Fruit fly (Drosophila melanogaster) Kc167 (cell line): Measurements from ENCODE around the gene Hsp70Bbb.
"Not testable (repeated sequence)": the region's sequence is repeated elsewhere in the genome, so short reads cannot be mapped to it uniquely, and the experiment has no call there.

Experiments
- Myc ChIP-seq: fragments of >200 bp; optimal IDR thresholded peaks from 2 replicates; lab custom pipeline; 2017; ENCODE audit warnings: missing external identifiers
- Sin3A ChIP-seq: fragments of >200 bp; optimal IDR thresholded peaks from 2 replicates; lab custom pipeline; 2018; ENCODE audit warnings: missing external identifiers
- h ChIP-seq: fragments of >200 bp; optimal IDR thresholded peaks from 3 replicates; lab custom pipeline; 2018; ENCODE audit warnings: missing external identifiers
- insv ChIP-seq: fragments of >200 bp; optimal IDR thresholded peaks from 3 replicates; lab custom pipeline; 2018; ENCODE audit warnings: missing external identifiers
- psq ChIP-seq: fragments of >200 bp; optimal IDR thresholded peaks from 2 replicates; lab custom pipeline; 2017; ENCODE audit warnings: missing external identifiers
- ttk ChIP-seq: sonication (Bioruptor generic); optimal IDR thresholded peaks from 2 replicates; lab custom pipeline; 2017; ENCODE audit warnings: missing external identifiers

Hsp70Bbb gene

DNA sequence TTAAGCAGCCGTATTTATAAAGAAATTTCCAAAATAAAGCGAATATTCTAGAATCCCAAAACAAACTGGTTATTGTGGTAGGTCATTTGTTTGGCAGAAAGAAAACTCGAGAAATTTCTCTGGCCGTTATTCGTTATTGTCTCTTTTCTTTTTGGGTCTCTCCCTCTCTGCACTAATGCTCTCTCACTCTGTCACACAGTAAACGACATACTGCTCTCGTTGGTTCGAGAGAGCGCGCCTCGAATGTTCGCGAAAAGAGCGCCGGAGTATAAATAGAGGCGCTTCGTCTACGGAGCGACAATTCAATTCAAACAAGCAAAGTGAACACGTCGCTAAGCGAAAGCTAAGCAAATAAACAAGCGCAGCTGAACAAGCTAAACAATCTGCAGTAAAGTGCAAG lies at the start of gene Hsp70Bbb:
Hsp70Bbb (plus strand) TSS at position 301 of the 400 bp plus-strand sequence.
- not testable (repeated sequence) for TF ChIP-seq Sin3A, h, Myc (lab: Kevin White, UChicago)

DNA sequence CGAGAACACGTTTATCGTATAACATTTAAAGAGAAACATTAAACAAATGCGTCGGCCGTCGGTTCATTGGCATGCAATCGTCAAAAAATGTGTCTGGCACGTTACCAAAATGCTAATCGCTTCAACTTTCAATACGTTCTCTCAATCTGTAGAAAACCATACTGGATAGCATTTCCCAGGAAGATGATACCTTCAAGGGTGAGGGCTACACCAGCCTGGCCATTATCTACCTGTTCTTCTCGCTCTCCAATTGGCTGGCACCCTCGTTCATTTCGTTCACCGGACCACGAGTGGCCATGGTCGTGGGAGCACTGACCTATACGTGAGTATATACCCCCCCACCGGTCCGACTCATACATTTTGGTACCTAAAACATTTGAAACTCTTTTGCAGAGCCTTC lies 47.8 kb upstream of the Hsp70Bbb start:
- no peak for TF ChIP-seq Myc (lab: Kevin White, UChicago)
- TF ChIP-seq h (lab: Kevin White, UChicago), result no peak
- TF ChIP-seq psq (lab: Kevin White, UChicago), result no peak
- no peak for TF ChIP-seq insv (lab: Kevin White, UChicago)
- no peak for TF ChIP-seq Sin3A (lab: Kevin White, UChicago)
- TF ChIP-seq ttk (lab: Kevin White, UChicago), result no peak

DNA sequence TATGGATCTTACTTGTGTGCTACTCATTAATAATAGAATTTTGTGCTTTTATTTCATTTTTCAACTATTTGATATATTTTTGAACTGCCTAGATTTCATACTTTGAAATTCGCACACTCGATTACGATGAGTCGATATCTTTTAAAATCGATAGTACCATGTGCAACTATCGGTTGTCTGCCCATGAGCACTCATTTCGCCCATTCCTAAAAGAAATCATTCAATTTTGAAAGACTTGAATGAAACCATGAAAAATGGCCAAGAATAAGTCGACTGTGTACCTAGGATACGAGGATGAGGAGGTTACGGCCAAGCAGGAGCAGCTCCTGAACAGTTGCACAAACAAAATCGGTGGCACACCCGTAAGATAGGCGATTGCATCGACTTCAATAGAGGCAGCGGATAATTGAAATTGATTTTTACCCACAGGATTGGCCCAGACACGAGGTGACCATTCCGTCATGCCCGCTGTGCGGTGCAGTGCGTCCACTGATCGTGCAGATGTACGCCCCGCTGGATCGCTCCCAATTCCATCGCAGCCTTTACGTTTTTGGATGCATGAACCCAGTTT lies 45.9 kb upstream of the Hsp70Bbb start, which contains the start of gene trus:
trus (plus strand) TSS at position 204 of the 571 bp plus-strand sequence.
- TF ChIP-seq insv (lab: Kevin White, UChicago) (no peak), Myc (lab: Kevin White, UChicago) (no peak), h (lab: Kevin White, UChicago) (no peak), ttk (lab: Kevin White, UChicago) (no peak), psq (lab: Kevin White, UChicago) (no peak), Sin3A (lab: Kevin White, UChicago) (no peak)

dm6 chr3R:12459879-12460522 lies 42.3 kb upstream of the Hsp70Bbb start, which contains the start of the genes CG5961 and Polr3C:
Gene CG5961 (minus strand): TSS chr3R:12460294.
Gene Polr3C (plus strand): TSS chr3R:12460414.
- peak; percentile 69 for TF ChIP-seq psq (lab: Kevin White, UChicago)
- no peak for TF ChIP-seq Myc (lab: Kevin White, UChicago)

DNA sequence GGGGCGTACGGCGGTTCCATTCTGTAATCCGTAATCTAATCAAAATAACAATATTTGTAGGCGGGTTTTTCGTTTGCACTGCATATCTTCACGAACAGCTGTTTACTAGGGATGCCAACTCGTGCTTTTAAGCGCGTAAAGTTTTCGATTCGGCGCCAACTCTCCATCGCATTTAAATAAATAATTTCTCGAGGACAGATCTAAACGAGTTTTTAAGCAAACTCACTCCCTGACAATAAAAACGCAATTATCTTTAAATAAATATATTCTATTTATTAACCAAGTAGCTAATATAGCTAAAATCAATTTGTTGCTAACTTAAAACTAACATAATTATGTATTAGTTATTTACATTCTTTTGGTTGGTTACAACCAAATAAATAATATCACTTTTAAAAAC lies 37.1 kb upstream of the Hsp70Bbb start, which contains the start of gene CG5608:
CG5608 (minus strand) TSS at position 101 of the 400 bp plus-strand sequence.
- TF ChIP-seq Myc, Sin3A, ttk (lab: Kevin White, UChicago): not testable (repeated sequence)

DNA sequence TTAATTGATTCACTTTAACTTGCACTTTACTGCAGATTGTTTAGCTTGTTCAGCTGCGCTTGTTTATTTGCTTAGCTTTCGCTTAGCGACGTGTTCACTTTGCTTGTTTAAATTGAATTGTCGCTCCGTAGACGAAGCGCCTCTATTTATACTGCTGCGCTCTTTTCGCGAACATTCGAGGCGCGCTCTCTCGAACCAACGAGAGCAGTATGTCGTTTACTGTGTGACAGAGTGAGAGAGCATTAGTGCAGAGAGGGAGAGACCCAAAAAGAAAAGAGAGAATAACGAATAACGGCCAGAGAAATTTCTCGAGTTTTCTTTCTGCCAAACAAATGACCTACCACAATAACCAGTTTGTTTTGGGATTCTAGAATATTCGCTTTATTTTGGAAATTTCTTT lies 34.6 kb upstream of the Hsp70Bbb start, which contains the start of gene Hsp70Ba:
Hsp70Ba (minus strand) TSS at position 102 of the 400 bp plus-strand sequence.
- not testable (repeated sequence) for TF ChIP-seq insv, Sin3A, ttk (lab: Kevin White, UChicago)

dm6 chr3R:12505493-12505892 lies 3.2 kb downstream of the Hsp70Bbb start, which contains the start of gene Hsp70Bb:
Gene Hsp70Bb (plus strand): TSS chr3R:12505793.
- TF ChIP-seq psq, Sin3A, insv (lab: Kevin White, UChicago): not testable (repeated sequence)

DNA sequence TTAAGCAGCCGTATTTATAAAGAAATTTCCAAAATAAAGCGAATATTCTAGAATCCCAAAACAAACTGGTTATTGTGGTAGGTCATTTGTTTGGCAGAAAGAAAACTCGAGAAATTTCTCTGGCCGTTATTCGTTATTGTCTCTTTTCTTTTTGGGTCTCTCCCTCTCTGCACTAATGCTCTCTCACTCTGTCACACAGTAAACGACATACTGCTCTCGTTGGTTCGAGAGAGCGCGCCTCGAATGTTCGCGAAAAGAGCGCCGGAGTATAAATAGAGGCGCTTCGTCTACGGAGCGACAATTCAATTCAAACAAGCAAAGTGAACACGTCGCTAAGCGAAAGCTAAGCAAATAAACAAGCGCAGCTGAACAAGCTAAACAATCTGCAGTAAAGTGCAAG lies 6.5 kb downstream of the Hsp70Bbb start, which contains the start of gene Hsp70Bc:
Hsp70Bc (plus strand) TSS at position 301 of the 400 bp plus-strand sequence.
- TF ChIP-seq insv, ttk, Sin3A (lab: Kevin White, UChicago): not testable (repeated sequence)

DNA sequence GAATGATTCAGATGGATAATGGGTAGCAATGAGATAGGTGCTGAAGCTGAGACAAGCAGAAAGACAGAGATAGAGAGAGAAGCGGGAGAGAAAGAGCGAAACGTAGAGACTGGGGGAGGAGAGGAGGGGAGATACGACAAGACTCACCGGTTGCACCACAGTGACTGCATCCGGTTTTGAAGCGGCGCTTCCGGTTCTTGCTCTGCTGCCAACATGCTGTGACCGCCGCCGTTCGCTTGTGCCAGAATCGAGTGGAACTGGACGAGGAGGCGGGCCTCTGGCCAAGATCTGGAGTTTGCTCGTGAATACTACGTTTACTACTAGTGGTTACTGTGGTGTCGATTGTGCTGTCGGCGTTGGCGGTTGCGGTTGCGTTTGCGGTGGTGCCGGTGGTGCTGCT lies 12.7 kb downstream of the Hsp70Bbb start:
- TF ChIP-seq Sin3A (lab: Kevin White, UChicago), result no peak
- no peak for TF ChIP-seq psq (lab: Kevin White, UChicago)
- no peak for TF ChIP-seq insv (lab: Kevin White, UChicago)
- TF ChIP-seq ttk (lab: Kevin White, UChicago), result no peak
- TF ChIP-seq Myc (lab: Kevin White, UChicago), result no peak
- TF ChIP-seq h (lab: Kevin White, UChicago), result no peak

DNA sequence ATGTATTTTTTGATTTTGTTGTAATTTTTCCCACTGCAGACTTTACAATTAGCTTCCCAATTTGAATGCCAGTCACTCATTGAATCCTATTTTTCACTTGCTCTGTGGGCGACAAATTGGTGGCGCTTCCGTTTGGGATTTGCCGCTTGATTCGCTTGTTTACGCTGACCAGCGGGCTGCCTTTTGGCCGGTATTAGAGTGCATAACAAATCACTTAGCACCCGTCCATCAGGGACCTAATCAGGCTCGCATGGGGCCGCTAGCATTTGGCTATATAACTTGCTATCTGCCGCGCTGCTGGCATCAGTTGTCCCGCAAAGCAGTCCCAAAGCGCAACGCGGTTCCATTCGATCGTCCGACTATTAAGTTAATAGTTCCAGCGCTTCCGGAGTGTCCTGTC lies 23.6 kb downstream of the Hsp70Bbb start, which contains the start of gene Hug:
Hug (plus strand) TSS at position 301 of the 400 bp plus-strand sequence.
- no peak for TF ChIP-seq insv (lab: Kevin White, UChicago)

- no peak for TF ChIP-seq psq (lab: Kevin White, UChicago)
- no peak for TF ChIP-seq insv (lab: Kevin White, UChicago)
- TF ChIP-seq Sin3A (lab: Kevin White, UChicago), result no peak
- TF ChIP-seq h (lab: Kevin White, UChicago), result no peak
- no peak for TF ChIP-seq ttk (lab: Kevin White, UChicago)
- no peak for TF ChIP-seq Myc (lab: Kevin White, UChicago)
These were observed 40.6 kb downstream of the Hsp70Bbb start for dm6 chr3R:12542947-12543346.

DNA sequence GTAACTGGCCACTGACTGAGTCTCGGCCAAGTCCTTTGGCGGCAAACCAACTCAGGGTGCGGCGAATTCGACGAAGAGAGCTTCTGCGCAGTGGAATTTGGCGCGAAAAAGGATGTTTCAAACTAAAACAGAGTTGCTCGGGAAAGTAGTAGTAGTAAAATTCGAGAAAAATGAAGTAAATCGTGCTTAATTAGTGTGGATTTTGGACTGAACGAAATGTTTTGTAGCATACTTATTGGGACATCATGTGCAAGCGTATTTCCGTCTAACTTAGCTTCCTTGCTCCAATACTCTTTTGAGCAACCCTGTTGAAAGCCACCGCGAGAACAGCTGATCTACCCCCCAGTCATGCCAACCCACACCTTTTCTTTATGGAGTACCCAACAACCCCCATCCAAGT lies 45.9 kb downstream of the Hsp70Bbb start, which contains the start of gene Octbeta3R:
Octbeta3R (minus strand) TSS at position 1 of the 400 bp plus-strand sequence.
- TF ChIP-seq h (lab: Kevin White, UChicago) (no peak), Myc (lab: Kevin White, UChicago) (no peak), ttk (lab: Kevin White, UChicago) (no peak), insv (lab: Kevin White, UChicago) (no peak), Sin3A (lab: Kevin White, UChicago) (no peak), psq (lab: Kevin White, UChicago) (no peak)
